Worm (Caenorhabditis elegans) whole organism, midembryonic: Measurements from ENCODE around the gene egl-2.

Experiments
- T22C8.4 ChIP-seq: fragments of 200-800 bp; sonication (Bioruptor generic); IDR thresholded peaks from 2 replicates; pipeline ENCODE4 v1.3.6; 2022; ENCODE audit warnings: missing genetic modification characterization, missing compliant biosample characterization
- flt-1 ChIP-seq: fragments of 200-800 bp; sonication (Bioruptor generic); IDR thresholded peaks from 2 replicates; pipeline ENCODE4 v1.3.6; 2022; ENCODE audit warnings: missing genetic modification characterization, missing compliant biosample characterization
- tab-1 ChIP-seq: fragments of 200-800 bp; sonication (Bioruptor generic); IDR thresholded peaks from 2 replicates; pipeline ENCODE4 v1.3.6; 2022; ENCODE audit warnings: missing genetic modification characterization, missing compliant biosample characterization
- ztf-29 ChIP-seq: fragments of 200-800 bp; sonication (Bioruptor generic); IDR thresholded peaks from 2 replicates; pipeline ENCODE4 v1.3.6; 2022; ENCODE audit warnings: missing genetic modification reagents, missing genetic modification characterization, missing compliant biosample characterization

- TF ChIP-seq flt-1 (GFP tag; lab: Robert Waterston, UW) = no peak
- TF ChIP-seq tab-1 (GFP tag; lab: Robert Waterston, UW) = no peak
- TF ChIP-seq T22C8.4 (GFP tag; lab: Robert Waterston, UW) = no peak
- no peak for TF ChIP-seq ztf-29
Observed at ce11 chrV:1317869-1318354, 18.8 kb upstream of the egl-2 start, which contains the start of gene F16B3.3.
